Fruit fly (Drosophila melanogaster): ENCODE measurements around the gene Gr89a.

dm6 chr3R:16469501-16470263 lies 29.1 kb downstream of the Gr89a start, which contains the start of the genes CG42232 and CSN5:
- TF ChIP-seq Dll (optimal IDR thresholded peaks at IDR 0.05) (no peak), usp (GFP tag; optimal IDR thresholded peaks at IDR 0.05) (no peak), pan (optimal IDR thresholded peaks at IDR 0.05) (no peak), EcR (GFP tag; optimal IDR thresholded peaks at IDR 0.05) (no peak), CG8478 (optimal IDR thresholded peaks at IDR 0.05) (no peak)
